Fruit fly (Drosophila melanogaster) whole organism: Measurements from ENCODE around the gene mud.

Experiments
- CG8478 ChIP-seq: fragments of >200 bp; optimal IDR thresholded peaks from 2 replicates; lab custom pipeline; 2018; ENCODE audit warnings: inconsistent platforms
- Dll ChIP-seq: fragments of >200 bp; optimal IDR thresholded peaks from 2 replicates; lab custom pipeline; 2017
- psq ChIP-seq: fragments of >200 bp; optimal IDR thresholded peaks from 2 replicates; lab custom pipeline; 2017

- TF ChIP-seq CG8478 (no peak), psq (lab: Kevin White, UChicago) (no peak), Dll (lab: Kevin White, UChicago) (no peak)
Observed at dm6 chrX:14266075-14266474, 18.5 kb downstream of the mud start, which contains the start of the genes CG13404 and na.
